Fruit fly (Drosophila melanogaster): ENCODE data around the gene CG2021.

dm6 chr3L:1739522-1740128, 37.6 kb downstream of the CG2021 start:
- TF ChIP-seq Blimp-1 (GFP tag; optimal IDR thresholded peaks at IDR 0.05) = no peak
- TF ChIP-seq CG3032 (tag; optimal IDR thresholded peaks at IDR 0.05) = no peak
- TF ChIP-seq OdsH (GFP tag; optimal IDR thresholded peaks at IDR 0.05) = no peak
- 0 out of 3 replicates have a peak, but pooled peaks have one; percentile 14 for TF ChIP-seq CG6163 (GFP tag; IDR thresholded peaks at IDR 0.05)
- no peak for TF ChIP-seq esn (GFP tag; optimal IDR thresholded peaks at IDR 0.05)
- no peak for TF ChIP-seq Gug (GFP tag; IDR thresholded peaks at IDR 0.05)
- no peak for TF ChIP-seq fkh (GFP tag; optimal IDR thresholded peaks at IDR 0.05)
- no peak for TF ChIP-seq Lpt (GFP tag; optimal IDR thresholded peaks at IDR 0.05)
- no peak for TF ChIP-seq Eip78C (GFP tag)
- TF ChIP-seq Sox102F (GFP tag; optimal IDR thresholded peaks at IDR 0.05) = no peak
- TF ChIP-seq spab (GFP tag; optimal IDR thresholded peaks at IDR 0.05) = no peak
- no peak for TF ChIP-seq CG11294 (GFP tag; IDR thresholded peaks at IDR 0.05)
- no peak for TF ChIP-seq fd59A (GFP tag; optimal IDR thresholded peaks at IDR 0.05)
- TF ChIP-seq Eip75B (GFP tag; optimal IDR thresholded peaks at IDR 0.05) = no peak

Measured in whole organism, prepupa.